Fruit fly (Drosophila melanogaster) whole organism, embryonic: Measurements from ENCODE around the gene CG7565.
A peak's percentile ranks its signal among the peaks of the same experiment; 100 is the strongest.

Experiments
- Adf1 ChIP-seq: fragments of 200-800 bp; sonication (Bioruptor generic); IDR thresholded peaks from 2 replicates; pipeline ENCODE4 v1.3.6; 2022; ENCODE audit warnings: missing biosample characterization, missing genetic modification characterization
- Atf-2 ChIP-seq: fragments of 200-800 bp; sonication (Bioruptor generic); optimal IDR thresholded peaks from 2 replicates; lab custom pipeline; 2016; ENCODE audit warnings: missing biosample characterization, missing genetic modification characterization
- CG10431 ChIP-seq: fragments of 200-800 bp; sonication (Bioruptor generic); optimal IDR thresholded peaks from 3 replicates; lab custom pipeline; 2018; ENCODE audit warnings: missing biosample characterization, mild to moderate bottlenecking, missing genetic modification characterization
- CG11398 ChIP-seq: fragments of 200-800 bp; sonication (Bioruptor generic); optimal IDR thresholded peaks from 2 replicates; lab custom pipeline; 2016; ENCODE audit warnings: missing biosample characterization, missing genetic modification characterization
- CG11696 ChIP-seq: fragments of 200-800 bp; sonication (Bioruptor generic); IDR thresholded peaks from 2 replicates; pipeline ENCODE4 v1.3.6; 2022; ENCODE audit warnings: missing biosample characterization, missing genetic modification characterization
- CG12769 ChIP-seq: fragments of 200-800 bp; sonication (Bioruptor generic); optimal IDR thresholded peaks from 2 replicates; lab custom pipeline; 2019; ENCODE audit warnings: missing biosample characterization, mild to moderate bottlenecking, missing genetic modification characterization, moderate library complexity
- CG13287 ChIP-seq: fragments of 200-800 bp; sonication (Bioruptor generic); IDR thresholded peaks from 2 replicates; pipeline ENCODE4 v1.3.6; 2022; ENCODE audit warnings: missing biosample characterization, missing genetic modification characterization; ENCODE audit not compliant: partially characterized antibody
- CG15696 ChIP-seq: fragments of 200-800 bp; sonication (Bioruptor generic); optimal IDR thresholded peaks from 2 replicates; lab custom pipeline; 2019; ENCODE audit warnings: missing biosample characterization, mild to moderate bottlenecking, missing genetic modification characterization, moderate library complexity
- CG17568 ChIP-seq: fragments of 200-800 bp; sonication (Bioruptor generic); optimal IDR thresholded peaks from 2 replicates; lab custom pipeline; 2018; ENCODE audit warnings: missing biosample characterization, mild to moderate bottlenecking, missing genetic modification characterization, moderate library complexity
- CG2199 ChIP-seq: fragments of 200-800 bp; sonication (Bioruptor generic); IDR thresholded peaks from 3 replicates; pipeline ENCODE4 v1.3.6; 2022; ENCODE audit warnings: missing biosample characterization, missing genetic modification characterization
- CG2889 ChIP-seq: fragments of 200-800 bp; sonication (Bioruptor generic); IDR thresholded peaks from 3 replicates; pipeline ENCODE4 v1.3.6; 2022; ENCODE audit warnings: missing biosample characterization, missing genetic modification characterization
- CG4360 ChIP-seq: fragments of 200-800 bp; sonication (Bioruptor generic); IDR thresholded peaks from 2 replicates; pipeline ENCODE4 v1.3.6; 2022; ENCODE audit warnings: missing biosample characterization, missing genetic modification characterization
- CG4707 ChIP-seq: fragments of 200-800 bp; sonication (Bioruptor generic); optimal IDR thresholded peaks from 2 replicates; lab custom pipeline; 2018; ENCODE audit warnings: missing biosample characterization, mild to moderate bottlenecking, missing genetic modification characterization, moderate library complexity
- CG6254 ChIP-seq: fragments of 200-800 bp; sonication (Bioruptor generic); optimal IDR thresholded peaks from 3 replicates; lab custom pipeline; 2017; ENCODE audit warnings: mild to moderate bottlenecking, missing biosample characterization, missing genetic modification reagents, missing genetic modification characterization
- CG6689 ChIP-seq: fragments of 200-800 bp; sonication (Bioruptor generic); IDR thresholded peaks from 2 replicates; pipeline ENCODE4 v1.3.6; 2022; ENCODE audit warnings: missing biosample characterization, missing genetic modification characterization
- CG8359 ChIP-seq: fragments of 200-800 bp; sonication (Bioruptor generic); optimal IDR thresholded peaks from 2 replicates; lab custom pipeline; 2017; ENCODE audit warnings: missing biosample characterization, mild to moderate bottlenecking, missing genetic modification characterization, borderline replicate concordance
- CG9437 ChIP-seq: fragments of 200-800 bp; sonication (Bioruptor generic); optimal IDR thresholded peaks from 2 replicates; lab custom pipeline; 2018; ENCODE audit warnings: missing biosample characterization, mild to moderate bottlenecking, missing genetic modification characterization
- Chrac-16 ChIP-seq: fragments of 200-800 bp; sonication (Bioruptor generic); optimal IDR thresholded peaks from 3 replicates; lab custom pipeline; 2016; ENCODE audit warnings: missing biosample characterization, missing genetic modification characterization
- GATAe ChIP-seq: fragments of 200-800 bp; sonication (Bioruptor generic); conservative IDR thresholded peaks from 2 replicates; pipeline ENCODE4 v1.3.6; 2022; ENCODE audit warnings: missing biosample characterization, missing genetic modification characterization
- H15 ChIP-seq: fragments of 200-800 bp; sonication (Bioruptor generic); IDR thresholded peaks from 3 replicates; pipeline ENCODE4 v1.3.6; 2022; ENCODE audit warnings: missing biosample characterization, missing genetic modification characterization
- Hey ChIP-seq: fragments of 200-800 bp; sonication (Bioruptor generic); optimal IDR thresholded peaks from 3 replicates; lab custom pipeline; 2018; ENCODE audit warnings: missing biosample characterization, mild to moderate bottlenecking, missing genetic modification characterization
- HmgD ChIP-seq: fragments of 200-800 bp; sonication (Bioruptor generic); optimal IDR thresholded peaks from 3 replicates; lab custom pipeline; 2016; ENCODE audit warnings: missing biosample characterization, missing genetic modification characterization
- Hr78 ChIP-seq, 2 experiments: fragments of 200-800 bp in 1 of 2; fragments of >200 bp in 1 of 2; sonication (Bioruptor generic) in 1 of 2; optimal IDR thresholded peaks; 2 replicates each; lab custom pipeline; 2017 to 2019; ENCODE audit warnings: missing biosample characterization in 2 of 2, missing genetic modification characterization in 2 of 2, mild to moderate bottlenecking in 1 of 2, moderate library complexity in 1 of 2
- MTF-1 ChIP-seq: fragments of 200-800 bp; sonication (Bioruptor generic); optimal IDR thresholded peaks from 2 replicates; lab custom pipeline; 2018; ENCODE audit warnings: missing biosample characterization, mild to moderate bottlenecking, missing genetic modification characterization, borderline replicate concordance
- NFAT ChIP-seq: fragments of 200-800 bp; sonication (Bioruptor generic); IDR thresholded peaks from 2 replicates; pipeline ENCODE4 v1.3.6; 2022; ENCODE audit warnings: missing biosample characterization, missing genetic modification characterization
- Pdp1 ChIP-seq, 2 experiments: fragments of 200-800 bp; sonication (Bioruptor generic); optimal IDR thresholded peaks; 3 replicates each; lab custom pipeline; 2016; ENCODE audit warnings: missing biosample characterization in 2 of 2, missing genetic modification characterization in 2 of 2, mild to moderate bottlenecking in 1 of 2, moderate library complexity in 1 of 2
- Rx ChIP-seq: fragments of 200-800 bp; sonication (Bioruptor generic); IDR thresholded peaks from 2 replicates; pipeline ENCODE4 v1.3.6; 2022; ENCODE audit warnings: missing biosample characterization, missing genetic modification characterization
- Sry-β ChIP-seq: fragments of 200-800 bp; sonication (Bioruptor generic); optimal IDR thresholded peaks from 2 replicates; lab custom pipeline; 2018; ENCODE audit warnings: missing biosample characterization, mild to moderate bottlenecking, missing genetic modification characterization, moderate library complexity
- Trl ChIP-seq, 3 experiments: fragments of >200 bp in 2 of 3; fragments of 200-800 bp in 1 of 3; sonication (Bioruptor generic) in 1 of 3; optimal IDR thresholded peaks; 2 replicates in 1 of 3; 3 replicates in 2 of 3; lab custom pipeline; 2016 to 2017; ENCODE audit warnings: missing biosample characterization in 1 of 3, missing genetic modification characterization in 1 of 3
- Vsx1 ChIP-seq: fragments of 200-800 bp; sonication (Bioruptor generic); optimal IDR thresholded peaks from 2 replicates; lab custom pipeline; 2017; ENCODE audit warnings: missing biosample characterization, mild to moderate bottlenecking, missing genetic modification characterization, missing genetic modification reagents
- Xrp1 ChIP-seq: fragments of 200-800 bp; sonication (Bioruptor generic); IDR thresholded peaks from 2 replicates; pipeline ENCODE4 v1.3.6; 2022; ENCODE audit warnings: missing biosample characterization, missing genetic modification characterization
- abd-A ChIP-seq: fragments of 200-800 bp; sonication (Bioruptor generic); optimal IDR thresholded peaks from 3 replicates; lab custom pipeline; 2019; ENCODE audit warnings: missing biosample characterization, mild to moderate bottlenecking, missing genetic modification characterization, moderate library complexity
- az2 ChIP-seq: fragments of 200-800 bp; sonication (Bioruptor generic); optimal IDR thresholded peaks from 3 replicates; lab custom pipeline; 2016; ENCODE audit warnings: missing biosample characterization, missing genetic modification characterization
- chinmo ChIP-seq: fragments of 200-800 bp; sonication (Bioruptor generic); IDR thresholded peaks from 4 replicates; pipeline ENCODE4 v1.3.6; 2022; ENCODE audit warnings: missing biosample characterization, missing genetic modification characterization; ENCODE audit not compliant: partially characterized antibody
- corto ChIP-seq: fragments of 200-800 bp; sonication (Bioruptor generic); optimal IDR thresholded peaks from 2 replicates; lab custom pipeline; 2016; ENCODE audit warnings: missing biosample characterization, mild to moderate bottlenecking, missing genetic modification characterization, moderate library complexity
- fd96Cb ChIP-seq: fragments of 200-800 bp; sonication (Bioruptor generic); optimal IDR thresholded peaks from 2 replicates; lab custom pipeline; 2018; ENCODE audit warnings: missing biosample characterization, mild to moderate bottlenecking, missing genetic modification characterization, moderate library complexity
- gro ChIP-seq: fragments of 200-800 bp; sonication (Bioruptor generic); optimal IDR thresholded peaks from 2 replicates; lab custom pipeline; 2016; ENCODE audit warnings: missing biosample characterization, missing genetic modification characterization
- gsb ChIP-seq: fragments of 200-800 bp; sonication (Bioruptor generic); IDR thresholded peaks from 2 replicates; pipeline ENCODE4 v1.3.6; 2022; ENCODE audit warnings: missing biosample characterization, missing genetic modification characterization
- jing ChIP-seq: fragments of 200-800 bp; sonication (Bioruptor generic); optimal IDR thresholded peaks from 2 replicates; lab custom pipeline; 2018; ENCODE audit warnings: missing biosample characterization, mild to moderate bottlenecking, missing genetic modification characterization
- klu ChIP-seq: fragments of 200-800 bp; sonication (Bioruptor generic); IDR thresholded peaks from 2 replicates; pipeline ENCODE4 v1.3.6; 2022; ENCODE audit warnings: missing biosample characterization, missing genetic modification characterization
- nerfin-2 ChIP-seq: fragments of 200-800 bp; sonication (Bioruptor generic); IDR thresholded peaks from 2 replicates; pipeline ENCODE4 v1.3.6; 2022; ENCODE audit warnings: missing biosample characterization, missing genetic modification characterization; ENCODE audit not compliant: partially characterized antibody
- sqz ChIP-seq: fragments of 200-800 bp; sonication (Bioruptor generic); optimal IDR thresholded peaks from 3 replicates; lab custom pipeline; 2018; ENCODE audit warnings: missing biosample characterization, mild to moderate bottlenecking, missing genetic modification characterization
- sr ChIP-seq: fragments of 200-800 bp; sonication (Bioruptor generic); IDR thresholded peaks from 3 replicates; pipeline ENCODE4 v1.3.6; 2022; ENCODE audit warnings: missing biosample characterization, missing genetic modification characterization
- vvl ChIP-seq: fragments of 200-800 bp; sonication (Bioruptor generic); IDR thresholded peaks from 2 replicates; pipeline ENCODE4 v1.3.6; 2022; ENCODE audit warnings: missing biosample characterization, missing genetic modification characterization
- wdn ChIP-seq: fragments of 200-800 bp; sonication (Bioruptor generic); IDR thresholded peaks from 2 replicates; pipeline ENCODE4 v1.3.6; 2022; ENCODE audit warnings: missing biosample characterization, missing genetic modification characterization
- z ChIP-seq: fragments of 200-800 bp; sonication (Bioruptor generic); IDR thresholded peaks from 3 replicates; pipeline ENCODE4 v1.3.6; 2022; ENCODE audit warnings: missing biosample characterization, missing genetic modification characterization
- zfh1 ChIP-seq: fragments of 200-800 bp; sonication (Bioruptor generic); IDR thresholded peaks from 3 replicates; pipeline ENCODE4 v1.3.6; 2022; ENCODE audit warnings: missing biosample characterization, missing genetic modification characterization

CG7565 gene

DNA sequence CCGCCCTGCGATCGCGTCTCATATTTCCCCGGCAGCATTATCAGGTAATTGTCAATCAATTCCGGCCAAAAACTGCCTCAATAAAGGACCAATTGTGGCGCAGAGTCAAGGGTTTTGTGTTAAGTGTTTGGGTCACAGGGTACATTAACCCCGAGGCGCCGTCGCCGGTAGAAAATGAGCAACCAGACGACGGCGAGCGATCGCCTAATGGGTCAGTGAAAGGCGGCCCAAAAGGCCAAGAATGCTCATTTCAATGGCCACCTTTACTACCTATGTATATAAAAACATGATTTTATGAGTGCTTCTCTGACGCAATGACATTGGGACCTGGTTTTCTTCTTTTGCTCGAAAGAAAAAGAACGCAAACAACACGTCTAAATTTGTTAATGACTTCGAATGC is 12.0 kb downstream of the CG7565 start (continued):
- TF ChIP-seq Hey, result no peak
- peak in 1 of 2 experiments; percentile 31 for TF ChIP-seq Hr78 (GFP tag; optimal IDR thresholded peaks at IDR 0.05; lab: Kevin White, UChicago)

- TF ChIP-seq sqz (GFP tag; lab: Kevin White, UChicago), result peak; percentile 67
- TF ChIP-seq abd-A (tag; lab: Kevin White, UChicago), result peak; percentile 17
- TF ChIP-seq sr (GFP tag; lab: Robert Waterston, UW), result no peak; the same call in 2 of the 3 replicates
- peak; percentile 84; the same call in 2 of the 4 replicates for TF ChIP-seq chinmo (GFP tag; lab: Robert Waterston, UW)
- peak; percentile 54 for TF ChIP-seq Vsx1 (GFP tag; lab: Kevin White, UChicago)
- peak; percentile 53; the same call in 1 of the 3 replicates for TF ChIP-seq z
- peak; percentile 41; the same call in 1 of the 2 replicates for TF ChIP-seq nerfin-2 (GFP tag; lab: Robert Waterston, UW)
- no peak for TF ChIP-seq gsb (GFP tag; lab: Robert Waterston, UW)
- peak; percentile 81 for TF ChIP-seq vvl (GFP tag; lab: Robert Waterston, UW)
- TF ChIP-seq CG11696 (GFP tag; lab: Robert Waterston, UW), result no peak
- no peak for TF ChIP-seq Adf1
- no peak for TF ChIP-seq CG10431
- TF ChIP-seq wdn (GFP tag; lab: Robert Waterston, UW), result no peak
- peak in 1 of 2 experiments; percentile 11 for TF ChIP-seq Pdp1 (GFP tag; optimal IDR thresholded peaks at IDR 0.05; lab: Kevin White, UChicago)
- TF ChIP-seq corto, result no peak
These were observed 13.6 kb downstream of the CG7565 start for dm6 chr3L:8077953-8078352.

DNA sequence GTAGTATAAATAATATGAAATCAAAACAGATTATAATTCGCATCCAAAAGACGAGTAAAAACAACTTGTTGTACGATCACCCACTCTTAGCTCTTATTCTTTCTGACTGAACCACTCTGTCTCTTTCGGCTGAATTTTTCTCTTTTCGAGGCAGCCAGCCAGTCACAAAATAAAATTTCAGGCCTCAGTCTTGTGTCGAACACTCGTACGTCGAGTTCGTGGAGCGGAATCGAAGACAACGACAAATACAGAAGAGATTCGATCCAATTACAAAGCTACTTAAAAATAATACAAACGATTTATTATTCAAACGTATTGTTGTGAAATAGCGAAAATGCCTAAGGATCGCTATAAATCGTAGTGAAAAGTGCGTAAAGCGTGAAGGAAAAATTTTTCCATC is 14.4 kb downstream of the CG7565 start:
- TF ChIP-seq CG11398 (no peak), CG6254 (no peak), NFAT (GFP tag; lab: Robert Waterston, UW) (no peak), zfh1 (GFP tag; lab: Robert Waterston, UW) (0 out of 3 replicates have a peak, but pooled peaks have one; percentile 12), CG6689 (GFP tag; lab: Robert Waterston, UW) (no peak), CG17568 (GFP tag; lab: Kevin White, UChicago) (no peak), CG8359 (GFP tag; lab: Kevin White, UChicago) (no peak), Atf-2 (GFP tag; lab: Kevin White, UChicago) (no peak), CG12769 (tag; lab: Kevin White, UChicago) (peak; percentile 43), CG9437 (GFP tag; lab: Kevin White, UChicago) (no peak), CG15696 (tag; lab: Kevin White, UChicago) (no peak), Vsx1 (GFP tag; lab: Kevin White, UChicago) (peak; percentile 31), H15 (no peak), CG4707 (GFP tag; lab: Kevin White, UChicago) (no peak), fd96Cb (tag; lab: Kevin White, UChicago) (no peak), CG4360 (GFP tag; lab: Robert Waterston, UW) (no peak), Xrp1 (GFP tag; lab: Robert Waterston, UW) (no peak), CG2889 (GFP tag; lab: Robert Waterston, UW) (no peak), Sry-β (no peak), az2 (no peak), MTF-1 (GFP tag; lab: Kevin White, UChicago) (peak; percentile 30), HmgD (GFP tag; lab: Kevin White, UChicago) (no peak), CG2199 (peak; percentile 86; the same call in 1 of the 3 replicates), klu (GFP tag; lab: Robert Waterston, UW) (no peak), Chrac-16 (GFP tag; lab: Kevin White, UChicago) (no peak), Rx (GFP tag; lab: Robert Waterston, UW) (no peak), GATAe (GFP tag; lab: Robert Waterston, UW) (no peak), gro (peak; percentile 59), jing (GFP tag; lab: Kevin White, UChicago) (no peak), wdn (GFP tag; lab: Robert Waterston, UW) (no peak), CG13287 (GFP tag; lab: Robert Waterston, UW) (0 out of 2 replicates have a peak, but pooled peaks have one; percentile 28), Trl (optimal IDR thresholded peaks at IDR 0.05; lab: Kevin White, UChicago) (peak; percentile 49 to 73), Trl (GFP tag; optimal IDR thresholded peaks at IDR 0.05; lab: Kevin White, UChicago) (peak; percentile 16)
